Fruit fly (Drosophila melanogaster) whole organism, embryonic: ENCODE results near the gene SCCRO.

Experiments
- Asciz ChIP-seq: fragments of 200-800 bp; sonication (Bioruptor generic); optimal IDR thresholded peaks from 2 replicates; lab custom pipeline; 2017; ENCODE audit warnings: missing biosample characterization, mild to moderate bottlenecking, missing genetic modification characterization, missing genetic modification reagents
- Bdp1 ChIP-seq: fragments of 200-800 bp; sonication (Bioruptor generic); optimal IDR thresholded peaks from 3 replicates; lab custom pipeline; 2016; ENCODE audit warnings: missing biosample characterization, missing genetic modification characterization
- CG10431 ChIP-seq: fragments of 200-800 bp; sonication (Bioruptor generic); optimal IDR thresholded peaks from 3 replicates; lab custom pipeline; 2018; ENCODE audit warnings: missing biosample characterization, mild to moderate bottlenecking, missing genetic modification characterization
- CG11247 ChIP-seq: fragments of 200-800 bp; sonication (Bioruptor generic); IDR thresholded peaks from 2 replicates; pipeline ENCODE4 v1.3.6; 2022; ENCODE audit warnings: missing biosample characterization, missing genetic modification characterization
- CG11695 ChIP-seq: fragments of 200-800 bp; sonication (Bioruptor generic); IDR thresholded peaks from 3 replicates; pipeline ENCODE4 v1.3.6; 2022; ENCODE audit warnings: missing biosample characterization, missing genetic modification characterization
- CG13775 ChIP-seq: fragments of 200-800 bp; sonication (Bioruptor generic); optimal IDR thresholded peaks from 3 replicates; lab custom pipeline; 2017; ENCODE audit warnings: missing biosample characterization, mild to moderate bottlenecking, missing genetic modification characterization
- CG13894 ChIP-seq: fragments of 200-800 bp; sonication (Bioruptor generic); optimal IDR thresholded peaks from 3 replicates; lab custom pipeline; 2018; ENCODE audit warnings: missing biosample characterization, mild to moderate bottlenecking, missing genetic modification characterization, moderate library complexity
- CG15073 ChIP-seq: fragments of 200-800 bp; sonication (Bioruptor generic); optimal IDR thresholded peaks from 2 replicates; lab custom pipeline; 2016; ENCODE audit warnings: missing biosample characterization, missing genetic modification characterization
- CG15514 ChIP-seq: fragments of 200-800 bp; sonication (Bioruptor generic); optimal IDR thresholded peaks from 3 replicates; lab custom pipeline; 2017; ENCODE audit warnings: missing biosample characterization, missing genetic modification characterization, mild to moderate bottlenecking, moderate library complexity, missing genetic modification reagents
- CG16863 ChIP-seq: fragments of 200-800 bp; sonication (Bioruptor generic); optimal IDR thresholded peaks from 3 replicates; lab custom pipeline; 2016; ENCODE audit warnings: missing biosample characterization, missing genetic modification characterization
- CG17612 ChIP-seq: fragments of 200-800 bp; sonication (Bioruptor generic); IDR thresholded peaks from 2 replicates; pipeline ENCODE4 v1.3.6; 2022; ENCODE audit warnings: missing biosample characterization, missing genetic modification characterization
- CG17912 ChIP-seq: fragments of 200-800 bp; sonication (Bioruptor generic); optimal IDR thresholded peaks from 2 replicates; lab custom pipeline; 2018; ENCODE audit warnings: missing biosample characterization, mild to moderate bottlenecking, missing genetic modification characterization
- CG18619 ChIP-seq: fragments of 200-800 bp; sonication (Bioruptor generic); optimal IDR thresholded peaks from 3 replicates; lab custom pipeline; 2017; ENCODE audit warnings: missing biosample characterization, mild to moderate bottlenecking, missing genetic modification characterization
- CG18764 ChIP-seq: fragments of 200-800 bp; sonication (Bioruptor generic); optimal IDR thresholded peaks from 3 replicates; lab custom pipeline; 2016; ENCODE audit warnings: missing biosample characterization, missing genetic modification characterization
- CG2678 ChIP-seq: fragments of 200-800 bp; sonication (Bioruptor generic); optimal IDR thresholded peaks from 3 replicates; lab custom pipeline; 2019; ENCODE audit warnings: missing biosample characterization, mild to moderate bottlenecking, missing genetic modification characterization, moderate library complexity
- CG30020 ChIP-seq: fragments of 200-800 bp; optimal IDR thresholded peaks from 2 replicates; lab custom pipeline; 2019; ENCODE audit warnings: missing biosample characterization, mild to moderate bottlenecking, missing genetic modification characterization, moderate library complexity
- CG3726 ChIP-seq: fragments of 200-800 bp; sonication (Bioruptor generic); IDR thresholded peaks from 3 replicates; pipeline ENCODE4, ENCODE4 v1.3.6; 2022; ENCODE audit warnings: missing biosample characterization, missing genetic modification characterization
- CG4854 ChIP-seq: fragments of 200-800 bp; sonication (Bioruptor generic); optimal IDR thresholded peaks from 2 replicates; lab custom pipeline; 2016; ENCODE audit warnings: missing biosample characterization, missing genetic modification characterization, inconsistent platforms
- CG5180 ChIP-seq: fragments of 200-800 bp; sonication (Bioruptor generic); optimal IDR thresholded peaks from 3 replicates; lab custom pipeline; 2017; ENCODE audit warnings: missing biosample characterization, missing genetic modification characterization, mild to moderate bottlenecking, moderate library complexity, missing genetic modification reagents
- CG7372 ChIP-seq: fragments of 200-800 bp; sonication (Bioruptor generic); IDR thresholded peaks from 2 replicates; pipeline ENCODE4 v1.3.6; 2022; ENCODE audit warnings: missing biosample characterization, missing genetic modification characterization
- CG7556 ChIP-seq: fragments of 200-800 bp; sonication (Bioruptor generic); optimal IDR thresholded peaks from 2 replicates; lab custom pipeline; 2017; ENCODE audit warnings: missing biosample characterization, mild to moderate bottlenecking, missing genetic modification characterization
- CG7963 ChIP-seq: fragments of 200-800 bp; sonication (Bioruptor generic); IDR thresholded peaks from 3 replicates; pipeline ENCODE4 v1.3.6; 2022; ENCODE audit warnings: missing biosample characterization, missing genetic modification characterization; ENCODE audit not compliant: partially characterized antibody
- CG7987 ChIP-seq: fragments of 200-800 bp; sonication (Bioruptor generic); optimal IDR thresholded peaks from 2 replicates; lab custom pipeline; 2018; ENCODE audit warnings: missing biosample characterization, mild to moderate bottlenecking, missing genetic modification characterization, moderate library complexity
- CG9437 ChIP-seq: fragments of 200-800 bp; sonication (Bioruptor generic); optimal IDR thresholded peaks from 2 replicates; lab custom pipeline; 2018; ENCODE audit warnings: missing biosample characterization, mild to moderate bottlenecking, missing genetic modification characterization
- CG9817 ChIP-seq: fragments of 200-800 bp; sonication (Bioruptor generic); optimal IDR thresholded peaks from 2 replicates; lab custom pipeline; 2018; ENCODE audit warnings: missing biosample characterization, mild to moderate bottlenecking, missing genetic modification characterization, moderate library complexity
- CG9932 ChIP-seq: fragments of 200-800 bp; sonication (Bioruptor generic); IDR thresholded peaks from 2 replicates; pipeline ENCODE4 v1.3.6; 2022; ENCODE audit warnings: missing biosample characterization, missing genetic modification characterization
- CHES-1-like ChIP-seq: fragments of 200-800 bp; sonication (Bioruptor generic); optimal IDR thresholded peaks from 2 replicates; lab custom pipeline; 2016; ENCODE audit warnings: missing biosample characterization, missing genetic modification characterization
- D19A ChIP-seq: fragments of 200-800 bp; optimal IDR thresholded peaks from 3 replicates; lab custom pipeline; 2019; ENCODE audit warnings: missing biosample characterization, mild to moderate bottlenecking, missing genetic modification characterization, moderate library complexity
- Dref ChIP-seq: fragments of 200-800 bp; sonication (Bioruptor generic); IDR thresholded peaks from 2 replicates; pipeline ENCODE4 v1.3.6; 2022; ENCODE audit warnings: missing biosample characterization, missing genetic modification characterization
- Hey ChIP-seq: fragments of 200-800 bp; sonication (Bioruptor generic); optimal IDR thresholded peaks from 3 replicates; lab custom pipeline; 2018; ENCODE audit warnings: missing biosample characterization, mild to moderate bottlenecking, missing genetic modification characterization
- Lpt ChIP-seq: fragments of >200 bp; optimal IDR thresholded peaks from 2 replicates; lab custom pipeline; 2018; ENCODE audit warnings: missing biosample characterization, missing genetic modification characterization
- MBD-R2 ChIP-seq: fragments of 200-800 bp; sonication (Bioruptor generic); IDR thresholded peaks from 2 replicates; pipeline ENCODE4 v1.3.6; 2022; ENCODE audit warnings: missing biosample characterization, missing genetic modification characterization
- NfI ChIP-seq: fragments of 200-800 bp; sonication (Bioruptor generic); optimal IDR thresholded peaks from 3 replicates; lab custom pipeline; 2018; ENCODE audit warnings: missing biosample characterization, mild to moderate bottlenecking, missing genetic modification characterization, moderate library complexity
- PHDP ChIP-seq: fragments of 200-800 bp; sonication (Bioruptor generic); optimal IDR thresholded peaks from 3 replicates; lab custom pipeline; 2018; ENCODE audit warnings: missing biosample characterization, mild to moderate bottlenecking, missing genetic modification characterization, moderate library complexity
- Sry-δ ChIP-seq: fragments of 200-800 bp; sonication (Bioruptor generic); optimal IDR thresholded peaks from 2 replicates; lab custom pipeline; 2016; ENCODE audit warnings: missing biosample characterization, missing genetic modification characterization
- Taf1 ChIP-seq: fragments of 200-800 bp; sonication (Bioruptor generic); IDR thresholded peaks from 2 replicates; pipeline ENCODE4 v1.3.6; 2022; ENCODE audit warnings: missing biosample characterization, missing genetic modification characterization
- bsh ChIP-seq, 2 experiments: fragments of 200-800 bp; sonication (Bioruptor generic); optimal IDR thresholded peaks; 2 replicates each; lab custom pipeline; 2017 to 2018; ENCODE audit warnings: mild to moderate bottlenecking in 2 of 2, missing biosample characterization in 2 of 2, missing genetic modification characterization in 2 of 2, moderate library complexity in 1 of 2
- corto ChIP-seq: fragments of 200-800 bp; sonication (Bioruptor generic); optimal IDR thresholded peaks from 2 replicates; lab custom pipeline; 2016; ENCODE audit warnings: missing biosample characterization, mild to moderate bottlenecking, missing genetic modification characterization, moderate library complexity
- dpn ChIP-seq, 2 experiments: fragments of 200-800 bp; sonication (Bioruptor generic); optimal IDR thresholded peaks; 3 replicates each; lab custom pipeline; 2016; ENCODE audit warnings: missing biosample characterization in 2 of 2, missing genetic modification characterization in 2 of 2
- eve ChIP-seq, 2 experiments: fragments of >200 bp; optimal IDR thresholded peaks; 2 replicates each; lab custom pipeline; 2017; ENCODE audit warnings: missing biosample characterization in 2 of 2, missing genetic modification characterization in 2 of 2
- hbn ChIP-seq: fragments of 200-800 bp; sonication (Bioruptor generic); IDR thresholded peaks from 2 replicates; pipeline ENCODE4 v1.3.6; 2022; ENCODE audit warnings: missing biosample characterization, missing genetic modification characterization; ENCODE audit not compliant: partially characterized antibody
- pb ChIP-seq: fragments of 200-800 bp; sonication (Bioruptor generic); optimal IDR thresholded peaks from 3 replicates; lab custom pipeline; 2016; ENCODE audit warnings: missing biosample characterization, missing genetic modification characterization
- pfk ChIP-seq: fragments of 200-800 bp; sonication (Bioruptor generic); optimal IDR thresholded peaks from 2 replicates; lab custom pipeline; 2018; ENCODE audit warnings: missing biosample characterization, mild to moderate bottlenecking, missing genetic modification characterization, moderate library complexity
- pnt ChIP-seq: fragments of 200-800 bp; sonication (Bioruptor generic); optimal IDR thresholded peaks from 3 replicates; lab custom pipeline; 2016; ENCODE audit warnings: missing biosample characterization, missing genetic modification characterization
- row ChIP-seq: fragments of 200-800 bp; sonication (Bioruptor generic); IDR thresholded peaks from 3 replicates; pipeline ENCODE4 v1.3.6; 2022; ENCODE audit warnings: missing biosample characterization, missing genetic modification characterization
- run ChIP-seq: fragments of 200-800 bp; sonication (Bioruptor generic); optimal IDR thresholded peaks from 3 replicates; lab custom pipeline; 2018; ENCODE audit warnings: missing biosample characterization, mild to moderate bottlenecking, missing genetic modification characterization
- so ChIP-seq: fragments of 200-800 bp; sonication (Bioruptor generic); IDR thresholded peaks from 3 replicates; pipeline ENCODE4 v1.3.6; 2022; ENCODE audit warnings: missing biosample characterization, missing genetic modification characterization
- tio ChIP-seq: fragments of 200-800 bp; sonication (Bioruptor generic); optimal IDR thresholded peaks from 2 replicates; lab custom pipeline; 2017; ENCODE audit warnings: missing biosample characterization, missing genetic modification characterization, inconsistent platforms
- tup ChIP-seq: fragments of 200-800 bp; sonication (Bioruptor generic); optimal IDR thresholded peaks from 2 replicates; lab custom pipeline; 2016; ENCODE audit warnings: missing biosample characterization, mild to moderate bottlenecking, missing genetic modification characterization, moderate library complexity
- usp ChIP-seq: fragments of >200 bp; optimal IDR thresholded peaks from 2 replicates; lab custom pipeline; 2017; ENCODE audit warnings: missing biosample characterization, missing genetic modification characterization
- zfh2 ChIP-seq: fragments of 200-800 bp; sonication (Bioruptor generic); optimal IDR thresholded peaks from 2 replicates; lab custom pipeline; 2016; ENCODE audit warnings: missing biosample characterization, missing genetic modification characterization

SCCRO gene

dm6 chr3L:15580487-15580886 lies 17.3 kb downstream of the SCCRO start, which contains the start of the genes mrn and CG12301 (continued):
- TF ChIP-seq CG9817 (tag; lab: Kevin White, UChicago): peak; percentile 67
- TF ChIP-seq Sry-δ (GFP tag; lab: Kevin White, UChicago): peak; percentile 86
- TF ChIP-seq row: peak; percentile 96
- TF ChIP-seq CG2678 (tag; lab: Kevin White, UChicago): no peak
- TF ChIP-seq pnt (GFP tag; lab: Kevin White, UChicago): peak; percentile 55
- TF ChIP-seq CG16863 (GFP tag; lab: Kevin White, UChicago): peak; percentile 48
- TF ChIP-seq MBD-R2: peak; percentile 99
- no peak for TF ChIP-seq tio (GFP tag; lab: Kevin White, UChicago)
- no peak for TF ChIP-seq D19A (tag; lab: Kevin White, UChicago)
- TF ChIP-seq dpn (GFP tag; optimal IDR thresholded peaks at IDR 0.05; lab: Kevin White, UChicago): peak; percentile 71 to 82
- TF ChIP-seq Hey: no peak
- TF ChIP-seq corto: no peak
- TF ChIP-seq pb: no peak
- peak; percentile 54 for TF ChIP-seq Bdp1 (GFP tag; lab: Kevin White, UChicago)
- no peak for TF ChIP-seq CG13894
- TF ChIP-seq CG17912 (GFP tag; lab: Kevin White, UChicago): no peak
- TF ChIP-seq run: no peak
- TF ChIP-seq CG3726 (GFP tag; lab: Robert Waterston, UW): peak; percentile 89
- TF ChIP-seq CG30020 (tag; lab: Kevin White, UChicago): peak; percentile 59
- TF ChIP-seq CG18619 (GFP tag; lab: Kevin White, UChicago): peak; percentile 50
- TF ChIP-seq CG4854 (GFP tag; lab: Kevin White, UChicago): peak; percentile 74
- no peak for TF ChIP-seq CG15073 (GFP tag; lab: Kevin White, UChicago)
- peak in 1 of 2 experiments; percentile 62 for TF ChIP-seq bsh (GFP tag; optimal IDR thresholded peaks at IDR 0.05; lab: Kevin White, UChicago)
- TF ChIP-seq pfk: no peak
- no peak for TF ChIP-seq PHDP (tag; lab: Kevin White, UChicago)
- TF ChIP-seq CHES-1-like: peak; percentile 59
- TF ChIP-seq CG11695: peak; percentile 75
- peak; percentile 84 for TF ChIP-seq Taf1 (GFP tag; lab: Robert Waterston, UW)
- TF ChIP-seq CG7556 (GFP tag; lab: Kevin White, UChicago): no peak
- TF ChIP-seq CG11247: peak; percentile 95
- peak; percentile 89 for TF ChIP-seq Dref (GFP tag; lab: Robert Waterston, UW)
- peak; percentile 48 for TF ChIP-seq CG9437
- peak; percentile 76 for TF ChIP-seq CG15514
- TF ChIP-seq tup: peak; percentile 49
- peak; percentile 89 for TF ChIP-seq CG13775
- peak; percentile 77 for TF ChIP-seq CG7963 (GFP tag; lab: Robert Waterston, UW)
- TF ChIP-seq CG10431 (GFP tag; lab: Kevin White, UChicago): no peak
- no peak for TF ChIP-seq Asciz
- no peak for TF ChIP-seq Lpt (GFP tag; lab: Kevin White, UChicago)
- peak; percentile 94 for TF ChIP-seq CG9932 (GFP tag; lab: Robert Waterston, UW)
- TF ChIP-seq usp (GFP tag; lab: Kevin White, UChicago): no peak
- TF ChIP-seq eve (GFP tag; optimal IDR thresholded peaks at IDR 0.05; lab: Kevin White, UChicago): no peak
- peak; percentile 79 for TF ChIP-seq so
- peak; percentile 83 for TF ChIP-seq CG17612 (GFP tag; lab: Robert Waterston, UW)
- no peak for TF ChIP-seq CG18764 (GFP tag; lab: Kevin White, UChicago)
- TF ChIP-seq NfI (GFP tag; lab: Kevin White, UChicago): peak; percentile 66
- TF ChIP-seq CG7372: peak; percentile 91
- peak; percentile 78 for TF ChIP-seq zfh2 (GFP tag; lab: Kevin White, UChicago)
- no peak for TF ChIP-seq CG5180 (GFP tag; lab: Kevin White, UChicago)
- peak; percentile 91 for TF ChIP-seq hbn (GFP tag; lab: Robert Waterston, UW)
- peak; percentile 74 for TF ChIP-seq CG7987 (GFP tag; lab: Kevin White, UChicago)
